Fruit fly (Drosophila melanogaster) Kc167 (cell line): ENCODE results near the gene wisp.

Source experiments
- Myc ChIP-seq: fragments of >200 bp; optimal IDR thresholded peaks from 2 replicates; lab custom pipeline; 2017; ENCODE audit warnings: missing external identifiers
- Sin3A ChIP-seq: fragments of >200 bp; optimal IDR thresholded peaks from 2 replicates; lab custom pipeline; 2018; ENCODE audit warnings: missing external identifiers
- h ChIP-seq: fragments of >200 bp; optimal IDR thresholded peaks from 3 replicates; lab custom pipeline; 2018; ENCODE audit warnings: missing external identifiers
- insv ChIP-seq: fragments of >200 bp; optimal IDR thresholded peaks from 3 replicates; lab custom pipeline; 2018; ENCODE audit warnings: missing external identifiers
- psq ChIP-seq: fragments of >200 bp; optimal IDR thresholded peaks from 2 replicates; lab custom pipeline; 2017; ENCODE audit warnings: missing external identifiers
- ttk ChIP-seq: sonication (Bioruptor generic); optimal IDR thresholded peaks from 2 replicates; lab custom pipeline; 2017; ENCODE audit warnings: missing external identifiers

- TF ChIP-seq ttk (lab: Kevin White, UChicago) (no peak), Myc (lab: Kevin White, UChicago) (no peak), psq (lab: Kevin White, UChicago) (no peak), insv (lab: Kevin White, UChicago) (no peak), Sin3A (no peak), h (lab: Kevin White, UChicago) (no peak)
Measured at dm6 chrX:11877165-11877564, 16.6 kb upstream of the wisp start, which contains the start of gene CG10352.
